Worm (Caenorhabditis elegans) whole organism, mixed stage, embryonic: ENCODE measurements around the gene B0250.8.

ENCODE experiments used
- M03D4.4 ChIP-seq: sonication (generic microtip); optimal IDR thresholded peaks from 2 replicates; lab custom pipeline; 2017; ENCODE audit warnings: mild to moderate bottlenecking, missing genetic modification characterization, missing compliant biosample characterization
- bed-3 ChIP-seq: fragments of 200-800 bp; sonication (Bioruptor generic); optimal IDR thresholded peaks from 3 replicates; lab custom pipeline; 2018; ENCODE audit warnings: mild to moderate bottlenecking, missing genetic modification characterization, moderate library complexity, missing compliant biosample characterization
- ceh-39 ChIP-seq: fragments of 150-350 bp; optimal IDR thresholded peaks from 2 replicates; lab custom pipeline; 2014; ENCODE audit warnings: missing biosample characterization, missing genetic modification characterization
- ceh-43 ChIP-seq: fragments of 200-800 bp; sonication (Bioruptor generic); optimal IDR thresholded peaks from 2 replicates; lab custom pipeline; 2018; ENCODE audit warnings: mild to moderate bottlenecking, missing genetic modification characterization, moderate library complexity, missing compliant biosample characterization
- ceh-83 ChIP-seq: fragments of 200-800 bp; sonication (Bioruptor generic); optimal IDR thresholded peaks from 2 replicates; lab custom pipeline; 2018; ENCODE audit warnings: mild to moderate bottlenecking, missing genetic modification characterization, missing compliant biosample characterization
- ces-1 ChIP-seq: fragments of 150-350 bp; optimal IDR thresholded peaks from 2 replicates; lab custom pipeline; 2014; ENCODE audit warnings: missing biosample characterization, missing genetic modification reagents, missing genetic modification characterization
- cnd-1 ChIP-seq: fragments of 200-800 bp; sonication (Bioruptor generic); optimal IDR thresholded peaks from 2 replicates; lab custom pipeline; 2018; ENCODE audit warnings: mild to moderate bottlenecking, missing genetic modification characterization, missing compliant biosample characterization
- elt-1 ChIP-seq: sonication (generic microtip); optimal IDR thresholded peaks from 2 replicates; lab custom pipeline; 2017; ENCODE audit warnings: missing genetic modification characterization, mild to moderate bottlenecking, missing compliant biosample characterization, antibody characterized with exemption, moderate library complexity, borderline replicate concordance; ENCODE audit not compliant: insufficient read depth
- elt-3 ChIP-seq: fragments of 150-350 bp; optimal IDR thresholded peaks from 2 replicates; lab custom pipeline; 2014; ENCODE audit warnings: missing biosample characterization, missing genetic modification characterization
- flh-1 ChIP-seq: fragments of 200-800 bp; sonication (Bioruptor generic); optimal IDR thresholded peaks from 2 replicates; lab custom pipeline; 2018; ENCODE audit warnings: mild to moderate bottlenecking, missing genetic modification characterization, moderate library complexity, missing compliant biosample characterization
- ham-2 ChIP-seq: fragments of 200-800 bp; sonication (Bioruptor generic); optimal IDR thresholded peaks from 2 replicates; lab custom pipeline; 2018; ENCODE audit warnings: mild to moderate bottlenecking, missing genetic modification characterization, missing compliant biosample characterization
- hlh-1 ChIP-seq: fragments of 150-350 bp; optimal IDR thresholded peaks from 2 replicates; lab custom pipeline; 2014; ENCODE audit warnings: missing biosample characterization, missing genetic modification reagents, missing genetic modification characterization
- lin-13 ChIP-seq: fragments of 150-350 bp; optimal IDR thresholded peaks from 2 replicates; lab custom pipeline; 2014; ENCODE audit warnings: missing biosample characterization, missing genetic modification characterization
- lin-32 ChIP-seq: fragments of 200-800 bp; sonication (Bioruptor generic); optimal IDR thresholded peaks from 2 replicates; lab custom pipeline; 2018; ENCODE audit warnings: mild to moderate bottlenecking, missing genetic modification characterization, missing compliant biosample characterization
- lsy-2 ChIP-seq: fragments of 150-350 bp; optimal IDR thresholded peaks from 2 replicates; lab custom pipeline; 2014; ENCODE audit warnings: missing biosample characterization, missing genetic modification characterization
- mab-5 ChIP-seq: fragments of 150-350 bp; optimal IDR thresholded peaks from 2 replicates; lab custom pipeline; 2014; ENCODE audit warnings: missing biosample characterization, missing genetic modification characterization
- mep-1 ChIP-seq: fragments of 150-350 bp; optimal IDR thresholded peaks from 2 replicates; lab custom pipeline; 2017; ENCODE audit warnings: missing biosample characterization, missing genetic modification reagents, missing genetic modification characterization, inconsistent platforms
- mls-2 ChIP-seq: sonication (generic microtip); optimal IDR thresholded peaks from 2 replicates; lab custom pipeline; 2016; ENCODE audit warnings: mild to moderate bottlenecking, missing genetic modification characterization, moderate library complexity, missing compliant biosample characterization
- nhr-12 ChIP-seq: fragments of 150-350 bp; optimal IDR thresholded peaks from 2 replicates; lab custom pipeline; 2014; ENCODE audit warnings: missing biosample characterization, missing genetic modification characterization
- nhr-2 ChIP-seq: fragments of 150-350 bp; optimal IDR thresholded peaks from 2 replicates; lab custom pipeline; 2014; ENCODE audit warnings: missing biosample characterization, missing genetic modification characterization
- nhr-237 ChIP-seq: fragments of 150-350 bp; optimal IDR thresholded peaks from 2 replicates; lab custom pipeline; 2014; ENCODE audit warnings: missing biosample characterization, missing genetic modification characterization
- nhr-28 ChIP-seq: fragments of 150-350 bp; optimal IDR thresholded peaks from 2 replicates; lab custom pipeline; 2014; ENCODE audit warnings: missing biosample characterization, missing genetic modification characterization
- nhr-76 ChIP-seq: sonication (generic microtip); optimal IDR thresholded peaks from 2 replicates; lab custom pipeline; 2017; ENCODE audit warnings: missing biosample characterization, missing genetic modification characterization
- pha-4 ChIP-seq: fragments of 150-350 bp; optimal IDR thresholded peaks from 2 replicates; lab custom pipeline; 2018; ENCODE audit warnings: missing biosample characterization, missing genetic modification reagents, missing genetic modification characterization
- sem-2 ChIP-seq: fragments of 200-800 bp; sonication (Bioruptor generic); optimal IDR thresholded peaks from 2 replicates; lab custom pipeline; 2018; ENCODE audit warnings: mild to moderate bottlenecking, missing genetic modification characterization, missing compliant biosample characterization
- snpc-4 ChIP-seq: fragments of 150-350 bp; optimal IDR thresholded peaks from 2 replicates; lab custom pipeline; 2014; ENCODE audit warnings: missing biosample characterization, missing genetic modification characterization
- sptf-1 ChIP-seq: sonication (generic microtip); optimal IDR thresholded peaks from 2 replicates; lab custom pipeline; 2017; ENCODE audit warnings: mild to moderate bottlenecking, missing genetic modification characterization, moderate library complexity, missing compliant biosample characterization
- tbx-8 ChIP-seq: fragments of 200-800 bp; sonication (Bioruptor generic); optimal IDR thresholded peaks from 2 replicates; lab custom pipeline; 2018; ENCODE audit warnings: mild to moderate bottlenecking, missing genetic modification characterization, moderate library complexity, missing compliant biosample characterization
- unc-120 ChIP-seq: sonication (generic microtip); optimal IDR thresholded peaks from 2 replicates; lab custom pipeline; 2017; ENCODE audit warnings: missing genetic modification characterization, missing compliant biosample characterization; ENCODE audit not compliant: poor library complexity, severe bottlenecking
- unc-39 ChIP-seq: fragments of 150-350 bp; optimal IDR thresholded peaks from 2 replicates; lab custom pipeline; 2014; ENCODE audit warnings: missing biosample characterization, missing genetic modification characterization
- unc-62 ChIP-seq: fragments of 150-350 bp; optimal IDR thresholded peaks from 2 replicates; lab custom pipeline; 2014; ENCODE audit warnings: missing biosample characterization, missing genetic modification reagents, missing genetic modification characterization
- zip-8 ChIP-seq: fragments of 150-350 bp; optimal IDR thresholded peaks from 2 replicates; lab custom pipeline; 2014; ENCODE audit warnings: missing biosample characterization, missing genetic modification characterization
- ztf-11 ChIP-seq: fragments of 150-350 bp; optimal IDR thresholded peaks from 2 replicates; lab custom pipeline; 2014; ENCODE audit warnings: missing biosample characterization, missing genetic modification characterization

The B0250.8 gene

ce11 chrV:20509427-20509826, 39.1 kb upstream of the B0250.8 start:
- TF ChIP-seq unc-120 (tag; lab: Kevin White, UChicago), result no peak
- no peak for TF ChIP-seq ztf-11 (tag; lab: Kevin White, UChicago)
- TF ChIP-seq lsy-2 (tag; lab: Kevin White, UChicago), result no peak
- TF ChIP-seq ces-1, result no peak
- TF ChIP-seq nhr-28 (tag; lab: Kevin White, UChicago), result no peak
- no peak for TF ChIP-seq ceh-43 (GFP tag; lab: Kevin White, UChicago)
- no peak for TF ChIP-seq ceh-39 (tag; lab: Kevin White, UChicago)
- TF ChIP-seq nhr-76 (tag; lab: Kevin White, UChicago), result no peak
- no peak for TF ChIP-seq mab-5 (tag; lab: Kevin White, UChicago)
- no peak for TF ChIP-seq snpc-4
- no peak for TF ChIP-seq sptf-1 (tag; lab: Kevin White, UChicago)

ce11 chrV:20506542-20506941, 36.3 kb upstream of the B0250.8 start:
- no peak for TF ChIP-seq lsy-2 (tag; lab: Kevin White, UChicago)

ce11 chrV:20504997-20505396, 34.7 kb upstream of the B0250.8 start, which contains the start of gene Y38H6C.4:
Gene Y38H6C.4 (minus strand): TSS chrV:20505097.
- TF ChIP-seq pha-4 (tag; lab: Kevin White, UChicago) (no peak), bed-3 (GFP tag; lab: Kevin White, UChicago) (no peak), nhr-12 (tag; lab: Kevin White, UChicago) (no peak), M03D4.4 (no peak), mls-2 (tag; lab: Kevin White, UChicago) (no peak), tbx-8 (GFP tag; lab: Kevin White, UChicago) (no peak), lin-13 (no peak), zip-8 (tag; lab: Kevin White, UChicago) (no peak), mab-5 (tag; lab: Kevin White, UChicago) (no peak), ham-2 (GFP tag; lab: Kevin White, UChicago) (no peak), ztf-11 (tag; lab: Kevin White, UChicago) (no peak)

- TF ChIP-seq ceh-83 (GFP tag; lab: Kevin White, UChicago), result no peak
- TF ChIP-seq mls-2 (tag; lab: Kevin White, UChicago), result no peak
- no peak for TF ChIP-seq nhr-237
- TF ChIP-seq zip-8 (tag; lab: Kevin White, UChicago), result no peak
- TF ChIP-seq ces-1, result no peak
- TF ChIP-seq M03D4.4, result no peak
- no peak for TF ChIP-seq flh-1 (GFP tag; lab: Kevin White, UChicago)
- no peak for TF ChIP-seq sem-2 (GFP tag; lab: Kevin White, UChicago)
- TF ChIP-seq nhr-2, result no peak
- TF ChIP-seq cnd-1 (tag; lab: Kevin White, UChicago), result no peak
- TF ChIP-seq unc-62 (GFP tag; lab: Kevin White, UChicago), result no peak
- TF ChIP-seq unc-39 (tag; lab: Kevin White, UChicago), result no peak
- TF ChIP-seq hlh-1 (tag; lab: Kevin White, UChicago), result no peak
- TF ChIP-seq elt-3 (tag; lab: Kevin White, UChicago), result no peak
- TF ChIP-seq ztf-11 (tag; lab: Kevin White, UChicago), result no peak
- no peak for TF ChIP-seq lsy-2 (tag; lab: Kevin White, UChicago)
- TF ChIP-seq elt-1, result no peak
- TF ChIP-seq mep-1, result no peak
Observed at ce11 chrV:20500405-20500804, 30.1 kb upstream of the B0250.8 start, which contains the start of gene dct-14. Gene dct-14 (minus strand): TSS chrV:20500505.

ce11 chrV:20499642-20500041, 29.4 kb upstream of the B0250.8 start:
- no peak for TF ChIP-seq nhr-237
- no peak for TF ChIP-seq nhr-2
- TF ChIP-seq mab-5 (tag; lab: Kevin White, UChicago), result no peak
- no peak for TF ChIP-seq snpc-4
- no peak for TF ChIP-seq zip-8 (tag; lab: Kevin White, UChicago)
- no peak for TF ChIP-seq lin-32
- TF ChIP-seq elt-3 (tag; lab: Kevin White, UChicago), result no peak
